Worm (Caenorhabditis elegans) whole organism, late embryonic: ENCODE data around the gene seld-1.

Experiments
- F13H6.1 ChIP-seq: sonication (generic microtip); optimal IDR thresholded peaks from 2 replicates; lab custom pipeline; 2016; ENCODE audit warnings: missing genetic modification characterization, missing compliant biosample characterization
- ama-1 ChIP-seq: fragments of 150-350 bp; optimal IDR thresholded peaks from 2 replicates; lab custom pipeline; 2014
- hlh-15 ChIP-seq: sonication (generic microtip); optimal IDR thresholded peaks from 2 replicates; lab custom pipeline; 2016; ENCODE audit warnings: missing genetic modification characterization, missing compliant biosample characterization
- hlh-30 ChIP-seq: sonication (generic microtip); optimal IDR thresholded peaks from 2 replicates; lab custom pipeline; 2017; ENCODE audit warnings: antibody characterized with exemption, missing genetic modification characterization, missing compliant biosample characterization; ENCODE audit not compliant: insufficient read depth
- lin-11 ChIP-seq: fragments of 200-800 bp; sonication (Bioruptor generic); optimal IDR thresholded peaks from 2 replicates; lab custom pipeline; 2018; ENCODE audit warnings: mild to moderate bottlenecking, missing genetic modification characterization, missing compliant biosample characterization
- nhr-232 ChIP-seq: sonication (generic microtip); optimal IDR thresholded peaks from 2 replicates; lab custom pipeline; 2016; ENCODE audit warnings: missing genetic modification characterization, missing compliant biosample characterization
- pax-1 ChIP-seq: fragments of 150-350 bp; optimal IDR thresholded peaks from 2 replicates; lab custom pipeline; 2014; ENCODE audit warnings: missing biosample characterization, missing genetic modification characterization
- ref-2 ChIP-seq: sonication (generic microtip); optimal IDR thresholded peaks from 2 replicates; lab custom pipeline; 2016; ENCODE audit warnings: missing genetic modification characterization, missing compliant biosample characterization
- unc-3 ChIP-seq, 2 experiments: fragments of 200-800 bp in 1 of 2; sonication (Bioruptor generic) in 1 of 2; sonication (generic microtip) in 1 of 2; conservative IDR thresholded peaks in 1 of 2; optimal IDR thresholded peaks in 1 of 2; 2 replicates each; pipeline versions ENCODE4 v1.3.6 to Lab custom; 2016 to 2022; ENCODE audit warnings: missing compliant biosample characterization in 2 of 2, missing genetic modification characterization in 2 of 2, missing genetic modification reagents in 1 of 2

- no peak for TF ChIP-seq hlh-30 (tag; lab: Kevin White, UChicago)
- no peak for TF ChIP-seq hlh-15 (tag; lab: Kevin White, UChicago)
- no peak for TF ChIP-seq lin-11 (tag; lab: Kevin White, UChicago)
- TF ChIP-seq ref-2 (tag; lab: Kevin White, UChicago), result no peak
- TF ChIP-seq F13H6.1, result no peak
- TF ChIP-seq unc-3 (GFP tag; conservative IDR thresholded peaks at IDR 0.05; lab: Robert Waterston, UW), result no peak
- no peak for TF ChIP-seq unc-3 (tag; optimal IDR thresholded peaks at IDR 0.05; lab: Kevin White, UChicago)
- TF ChIP-seq nhr-232, result no peak
- no peak for TF ChIP-seq pax-1 (tag; lab: Kevin White, UChicago)
- no peak for TF ChIP-seq ama-1 (lab: Kevin White, UChicago)
These were observed 33.2 kb upstream of the seld-1 start, which contains the start of the genes ttbk-8.1 and Y38H8A.4 for ce11 chrIV:13472011-13472410.
